Fruit fly (Drosophila melanogaster) whole organism, embryonic: ENCODE measurements around the gene CG4611.
A peak's percentile ranks its signal among the peaks of the same experiment; 100 is the strongest.

Experiments used
- Adf1 ChIP-seq: fragments of 200-800 bp; sonication (Bioruptor generic); IDR thresholded peaks from 2 replicates; pipeline ENCODE4 v1.3.6; 2022; ENCODE audit warnings: missing biosample characterization, missing genetic modification characterization
- CG10274 ChIP-seq: fragments of 200-800 bp; sonication (Bioruptor generic); optimal IDR thresholded peaks from 3 replicates; lab custom pipeline; 2017; ENCODE audit warnings: missing biosample characterization, mild to moderate bottlenecking, missing genetic modification characterization
- CG11560 ChIP-seq: fragments of 200-800 bp; sonication (Bioruptor generic); IDR thresholded peaks from 3 replicates; pipeline ENCODE4 v1.3.6; 2022; ENCODE audit warnings: missing biosample characterization, missing genetic modification characterization
- CG11696 ChIP-seq: fragments of 200-800 bp; sonication (Bioruptor generic); IDR thresholded peaks from 2 replicates; pipeline ENCODE4 v1.3.6; 2022; ENCODE audit warnings: missing biosample characterization, missing genetic modification characterization
- CG13296 ChIP-seq: fragments of 200-800 bp; sonication (Bioruptor generic); optimal IDR thresholded peaks from 3 replicates; lab custom pipeline; 2018; ENCODE audit warnings: missing biosample characterization, mild to moderate bottlenecking, missing genetic modification characterization
- CG13424 ChIP-seq: fragments of 200-800 bp; sonication (Bioruptor generic); optimal IDR thresholded peaks from 2 replicates; lab custom pipeline; 2019; ENCODE audit warnings: missing biosample characterization, mild to moderate bottlenecking, missing genetic modification characterization, moderate library complexity
- CG14667 ChIP-seq: fragments of 200-800 bp; sonication (Bioruptor generic); IDR thresholded peaks from 2 replicates; pipeline ENCODE4 v1.3.6; 2022; ENCODE audit warnings: missing biosample characterization, missing genetic modification characterization
- CG14860 ChIP-seq: fragments of 200-800 bp; sonication (Bioruptor generic); IDR thresholded peaks from 3 replicates; pipeline ENCODE4 v1.3.6; 2022; ENCODE audit warnings: missing biosample characterization, missing genetic modification characterization; ENCODE audit not compliant: partially characterized antibody
- CG17328 ChIP-seq: fragments of 200-800 bp; sonication (Bioruptor generic); IDR thresholded peaks from 2 replicates; pipeline ENCODE4 v1.3.6; 2022; ENCODE audit warnings: missing biosample characterization, missing genetic modification characterization
- CG32532 ChIP-seq: fragments of 200-800 bp; sonication (Bioruptor generic); IDR thresholded peaks from 2 replicates; pipeline ENCODE4 v1.3.6; 2022; ENCODE audit warnings: missing biosample characterization, missing genetic modification characterization
- CG3726 ChIP-seq: fragments of 200-800 bp; sonication (Bioruptor generic); IDR thresholded peaks from 3 replicates; pipeline ENCODE4, ENCODE4 v1.3.6; 2022; ENCODE audit warnings: missing biosample characterization, missing genetic modification characterization
- CG4424 ChIP-seq: fragments of 200-800 bp; sonication (Bioruptor generic); optimal IDR thresholded peaks from 3 replicates; lab custom pipeline; 2016; ENCODE audit warnings: missing biosample characterization, missing genetic modification characterization
- CG6689 ChIP-seq: fragments of 200-800 bp; sonication (Bioruptor generic); IDR thresholded peaks from 2 replicates; pipeline ENCODE4 v1.3.6; 2022; ENCODE audit warnings: missing biosample characterization, missing genetic modification characterization
- CG7357 ChIP-seq: fragments of 200-800 bp; sonication (Bioruptor generic); IDR thresholded peaks from 3 replicates; pipeline ENCODE4 v1.3.6; 2022; ENCODE audit warnings: missing biosample characterization, missing genetic modification characterization
- CG7745 ChIP-seq: fragments of 200-800 bp; sonication (Bioruptor generic); optimal IDR thresholded peaks from 2 replicates; lab custom pipeline; 2018; ENCODE audit warnings: missing biosample characterization, mild to moderate bottlenecking, missing genetic modification characterization, moderate library complexity
- CG7786 ChIP-seq: fragments of 200-800 bp; sonication (Bioruptor generic); optimal IDR thresholded peaks from 2 replicates; lab custom pipeline; 2016; ENCODE audit warnings: missing biosample characterization, missing genetic modification characterization
- CG7987 ChIP-seq: fragments of 200-800 bp; sonication (Bioruptor generic); optimal IDR thresholded peaks from 2 replicates; lab custom pipeline; 2018; ENCODE audit warnings: missing biosample characterization, mild to moderate bottlenecking, missing genetic modification characterization, moderate library complexity
- CG8281 ChIP-seq: fragments of 200-800 bp; sonication (Bioruptor generic); optimal IDR thresholded peaks from 2 replicates; lab custom pipeline; 2018; ENCODE audit warnings: missing biosample characterization, mild to moderate bottlenecking, missing genetic modification characterization, moderate library complexity
- CG8290 ChIP-seq, 3 experiments: fragments of 200-800 bp; sonication (Bioruptor generic); optimal IDR thresholded peaks; 2 replicates each; lab custom pipeline; 2016 to 2019; ENCODE audit warnings: missing biosample characterization in 3 of 3, missing genetic modification characterization in 3 of 3, mild to moderate bottlenecking in 2 of 3, moderate library complexity in 1 of 3
- CG8359 ChIP-seq: fragments of 200-800 bp; sonication (Bioruptor generic); optimal IDR thresholded peaks from 2 replicates; lab custom pipeline; 2017; ENCODE audit warnings: missing biosample characterization, mild to moderate bottlenecking, missing genetic modification characterization, borderline replicate concordance
- CG9215 ChIP-seq: fragments of 200-800 bp; sonication (Bioruptor generic); IDR thresholded peaks from 2 replicates; pipeline ENCODE4 v1.3.6; 2022; ENCODE audit warnings: missing biosample characterization, missing genetic modification characterization
- CG9437 ChIP-seq: fragments of 200-800 bp; sonication (Bioruptor generic); optimal IDR thresholded peaks from 2 replicates; lab custom pipeline; 2018; ENCODE audit warnings: missing biosample characterization, mild to moderate bottlenecking, missing genetic modification characterization
- CG9932 ChIP-seq: fragments of 200-800 bp; sonication (Bioruptor generic); IDR thresholded peaks from 2 replicates; pipeline ENCODE4 v1.3.6; 2022; ENCODE audit warnings: missing biosample characterization, missing genetic modification characterization
- CTCF ChIP-seq: fragments of 200-800 bp; sonication (Bioruptor generic); optimal IDR thresholded peaks from 2 replicates; lab custom pipeline; 2017; ENCODE audit warnings: missing biosample characterization, mild to moderate bottlenecking, missing genetic modification characterization, moderate library complexity
- Camta ChIP-seq: fragments of 200-800 bp; sonication (Bioruptor generic); optimal IDR thresholded peaks from 2 replicates; lab custom pipeline; 2016; ENCODE audit warnings: missing biosample characterization, missing genetic modification characterization
- Dll ChIP-seq: fragments of 200-800 bp; sonication (Bioruptor generic); IDR thresholded peaks from 4 replicates; pipeline ENCODE4 v1.3.6; 2022; ENCODE audit warnings: missing biosample characterization, missing genetic modification characterization; ENCODE audit not compliant: partially characterized antibody
- GATAe ChIP-seq: fragments of 200-800 bp; sonication (Bioruptor generic); conservative IDR thresholded peaks from 2 replicates; pipeline ENCODE4 v1.3.6; 2022; ENCODE audit warnings: missing biosample characterization, missing genetic modification characterization
- Gug ChIP-seq: fragments of 200-800 bp; sonication (Bioruptor generic); IDR thresholded peaks from 4 replicates; pipeline ENCODE4 v1.3.6; 2022; ENCODE audit warnings: missing biosample characterization, missing genetic modification characterization
- H2.0 ChIP-seq: fragments of 200-800 bp; sonication (Bioruptor generic); IDR thresholded peaks from 2 replicates; pipeline ENCODE4 v1.3.6; 2022; ENCODE audit warnings: missing biosample characterization, missing genetic modification characterization
- MESR4 ChIP-seq: fragments of 200-800 bp; sonication (Bioruptor generic); optimal IDR thresholded peaks from 2 replicates; lab custom pipeline; 2018; ENCODE audit warnings: missing biosample characterization, mild to moderate bottlenecking, missing genetic modification characterization, moderate library complexity
- Mad ChIP-seq: fragments of 200-800 bp; sonication (Bioruptor generic); optimal IDR thresholded peaks from 2 replicates; lab custom pipeline; 2016; ENCODE audit warnings: missing biosample characterization, missing genetic modification characterization
- Sry-β ChIP-seq: fragments of 200-800 bp; sonication (Bioruptor generic); optimal IDR thresholded peaks from 2 replicates; lab custom pipeline; 2018; ENCODE audit warnings: missing biosample characterization, mild to moderate bottlenecking, missing genetic modification characterization, moderate library complexity
- crp ChIP-seq, 2 experiments: fragments of 200-800 bp; sonication (Bioruptor generic); optimal IDR thresholded peaks; 2 replicates in 1 of 2; 3 replicates in 1 of 2; lab custom pipeline; 2017; ENCODE audit warnings: missing biosample characterization in 2 of 2, missing genetic modification characterization in 2 of 2, mild to moderate bottlenecking in 1 of 2, moderate library complexity in 1 of 2
- exex ChIP-seq: fragments of 200-800 bp; sonication (Bioruptor generic); optimal IDR thresholded peaks from 4 replicates; lab custom pipeline; 2018; ENCODE audit warnings: missing biosample characterization, mild to moderate bottlenecking, missing genetic modification characterization, moderate library complexity
- fd102C ChIP-seq: fragments of 200-800 bp; sonication (Bioruptor generic); optimal IDR thresholded peaks from 2 replicates; lab custom pipeline; 2018; ENCODE audit warnings: missing biosample characterization, mild to moderate bottlenecking, missing genetic modification characterization, moderate library complexity
- fd64A ChIP-seq: fragments of 200-800 bp; sonication (Bioruptor generic); optimal IDR thresholded peaks from 3 replicates; lab custom pipeline; 2018; ENCODE audit warnings: missing biosample characterization, mild to moderate bottlenecking, missing genetic modification characterization
- fd96Cb ChIP-seq: fragments of 200-800 bp; sonication (Bioruptor generic); optimal IDR thresholded peaks from 2 replicates; lab custom pipeline; 2018; ENCODE audit warnings: missing biosample characterization, mild to moderate bottlenecking, missing genetic modification characterization, moderate library complexity
- fru ChIP-seq: fragments of >200 bp; optimal IDR thresholded peaks from 2 replicates; lab custom pipeline; 2017
- jumu ChIP-seq: fragments of 200-800 bp; sonication (Bioruptor generic); optimal IDR thresholded peaks from 3 replicates; lab custom pipeline; 2016; ENCODE audit warnings: missing biosample characterization, missing genetic modification characterization
- nau ChIP-seq: fragments of 200-800 bp; sonication (Bioruptor generic); optimal IDR thresholded peaks from 3 replicates; lab custom pipeline; 2017; ENCODE audit warnings: missing biosample characterization, mild to moderate bottlenecking, missing genetic modification characterization, missing genetic modification reagents
- p53 ChIP-seq: fragments of 200-800 bp; sonication (Bioruptor generic); optimal IDR thresholded peaks from 2 replicates; lab custom pipeline; 2016; ENCODE audit warnings: missing biosample characterization, missing genetic modification characterization
- pho ChIP-seq: fragments of 200-800 bp; sonication (Bioruptor generic); optimal IDR thresholded peaks from 2 replicates; lab custom pipeline; 2016; ENCODE audit warnings: missing biosample characterization, missing genetic modification characterization
- phol ChIP-seq: fragments of 200-800 bp; sonication (Bioruptor generic); optimal IDR thresholded peaks from 3 replicates; lab custom pipeline; 2018; ENCODE audit warnings: missing biosample characterization, mild to moderate bottlenecking, missing genetic modification characterization, moderate library complexity
- salm ChIP-seq: fragments of 200-800 bp; sonication (Bioruptor generic); optimal IDR thresholded peaks from 2 replicates; lab custom pipeline; 2018; ENCODE audit warnings: missing biosample characterization, mild to moderate bottlenecking, missing genetic modification characterization
- ssp ChIP-seq: fragments of 200-800 bp; sonication (Bioruptor generic); IDR thresholded peaks from 2 replicates; pipeline ENCODE4 v1.3.6; 2022; ENCODE audit warnings: missing biosample characterization, missing genetic modification characterization
- tin ChIP-seq: fragments of 200-800 bp; sonication (Bioruptor generic); optimal IDR thresholded peaks from 3 replicates; lab custom pipeline; 2016; ENCODE audit warnings: missing biosample characterization, missing genetic modification characterization
- tll ChIP-seq, 2 experiments: fragments of 200-800 bp in 1 of 2; fragments of >200 bp in 1 of 2; sonication (Bioruptor generic) in 1 of 2; optimal IDR thresholded peaks; 2 replicates each; lab custom pipeline; 2017 to 2019; ENCODE audit warnings: missing biosample characterization in 2 of 2, missing genetic modification characterization in 2 of 2, mild to moderate bottlenecking in 1 of 2, moderate library complexity in 1 of 2
- unpg ChIP-seq: fragments of 200-800 bp; sonication (Bioruptor generic); optimal IDR thresholded peaks from 3 replicates; lab custom pipeline; 2018; ENCODE audit warnings: missing biosample characterization, mild to moderate bottlenecking, missing genetic modification characterization, moderate library complexity

CG4611 gene

dm6 chr3L:5186807-5187571, 50.8 kb downstream of the CG4611 start (continued):
- peak; percentile 94 for TF ChIP-seq Adf1 (GFP tag; lab: Robert Waterston, UW)
- TF ChIP-seq Sry-β (GFP tag; lab: Kevin White, UChicago), result peak; percentile 10
- peak; percentile 60 for TF ChIP-seq CG9932 (GFP tag; lab: Robert Waterston, UW)
- peak; percentile 69 for TF ChIP-seq CG8281 (tag; lab: Kevin White, UChicago)
- peak in 1 of 2 experiments; percentile 17 for TF ChIP-seq tll (GFP tag; optimal IDR thresholded peaks at IDR 0.05; lab: Kevin White, UChicago)
- TF ChIP-seq CG14667 (GFP tag; lab: Robert Waterston, UW), result peak; percentile 70
- peak; percentile 81 for TF ChIP-seq CG8359
- TF ChIP-seq CG17328 (GFP tag; lab: Robert Waterston, UW), result peak; percentile 95
- peak in 1 of 2 experiments; percentile 46 for TF ChIP-seq crp (GFP tag; optimal IDR thresholded peaks at IDR 0.05; lab: Kevin White, UChicago)
- TF ChIP-seq GATAe, result peak; percentile 47; the same call in 1 of the 2 replicates
- TF ChIP-seq pho (GFP tag; lab: Kevin White, UChicago), result peak; percentile 73
- TF ChIP-seq p53 (GFP tag; lab: Kevin White, UChicago), result peak; percentile 63
- TF ChIP-seq Camta (GFP tag; lab: Kevin White, UChicago), result peak; percentile 81
- TF ChIP-seq fd96Cb (tag; lab: Kevin White, UChicago), result peak; percentile 93
- TF ChIP-seq unpg (GFP tag; lab: Kevin White, UChicago), result peak; percentile 96
- no peak for TF ChIP-seq CG14860 (GFP tag; lab: Robert Waterston, UW)
- peak; percentile 63 for TF ChIP-seq CG7987 (GFP tag; lab: Kevin White, UChicago)
- TF ChIP-seq CG7745 (tag; lab: Kevin White, UChicago), result peak; percentile 54
- peak; percentile 52; the same call in 1 of the 3 replicates for TF ChIP-seq CG11560 (tag; lab: Robert Waterston, UW)
- TF ChIP-seq ssp (GFP tag; lab: Robert Waterston, UW), result peak; percentile 55; the same call in 1 of the 2 replicates
- TF ChIP-seq CG9215 (GFP tag; lab: Robert Waterston, UW), result peak; percentile 54; the same call in 1 of the 2 replicates
- TF ChIP-seq CG3726 (GFP tag; lab: Robert Waterston, UW), result peak; percentile 82
- peak; percentile 92 for TF ChIP-seq tin (GFP tag; lab: Kevin White, UChicago)
- TF ChIP-seq CG32532 (GFP tag; lab: Robert Waterston, UW), result peak; percentile 87
- TF ChIP-seq CG4424, result peak; percentile 90
- peak; percentile 83 for TF ChIP-seq salm (tag; lab: Kevin White, UChicago)
- TF ChIP-seq CG7786 (GFP tag; lab: Kevin White, UChicago), result peak; percentile 90
- peak; percentile 77 for TF ChIP-seq CG7357 (GFP tag; lab: Robert Waterston, UW)
- peak; percentile 85 for TF ChIP-seq CG13424 (tag; lab: Kevin White, UChicago)
- TF ChIP-seq CG11696, result peak; percentile 99
- peak; percentile 89 for TF ChIP-seq CG6689 (GFP tag; lab: Robert Waterston, UW)
- TF ChIP-seq Dll, result no peak
- TF ChIP-seq exex, result peak; percentile 64
- TF ChIP-seq CG9437 (GFP tag; lab: Kevin White, UChicago), result peak; percentile 57
- TF ChIP-seq phol, result peak; percentile 92
- peak; percentile 86 for TF ChIP-seq nau
- TF ChIP-seq fd64A, result peak; percentile 80
- TF ChIP-seq fru (lab: Kevin White, UChicago), result no peak
- peak; percentile 77 for TF ChIP-seq Mad (GFP tag; lab: Kevin White, UChicago)
- peak; percentile 92 for TF ChIP-seq H2.0 (GFP tag; lab: Robert Waterston, UW)
- TF ChIP-seq MESR4 (GFP tag; lab: Kevin White, UChicago), result peak; percentile 36
- peak; percentile 83 for TF ChIP-seq CG8290 (GFP tag; optimal IDR thresholded peaks at IDR 0.05; lab: Kevin White, UChicago)
- TF ChIP-seq CG8290 (tag; optimal IDR thresholded peaks at IDR 0.05; lab: Kevin White, UChicago), result peak in 1 of 2 experiments; percentile 98
- peak; percentile 89 for TF ChIP-seq jumu (GFP tag; lab: Kevin White, UChicago)
- TF ChIP-seq CTCF (GFP tag; lab: Kevin White, UChicago), result peak; percentile 61
- TF ChIP-seq Gug (GFP tag; lab: Robert Waterston, UW), result peak; percentile 86
- peak; percentile 73 for TF ChIP-seq fd102C (GFP tag; lab: Kevin White, UChicago)
- peak; percentile 70 for TF ChIP-seq CG10274 (GFP tag; lab: Kevin White, UChicago)
- peak; percentile 71 for TF ChIP-seq CG13296 (GFP tag; lab: Kevin White, UChicago)
